7 worm cellular contexts compared by ENCODE assay signal in the genomic region with DNA sequence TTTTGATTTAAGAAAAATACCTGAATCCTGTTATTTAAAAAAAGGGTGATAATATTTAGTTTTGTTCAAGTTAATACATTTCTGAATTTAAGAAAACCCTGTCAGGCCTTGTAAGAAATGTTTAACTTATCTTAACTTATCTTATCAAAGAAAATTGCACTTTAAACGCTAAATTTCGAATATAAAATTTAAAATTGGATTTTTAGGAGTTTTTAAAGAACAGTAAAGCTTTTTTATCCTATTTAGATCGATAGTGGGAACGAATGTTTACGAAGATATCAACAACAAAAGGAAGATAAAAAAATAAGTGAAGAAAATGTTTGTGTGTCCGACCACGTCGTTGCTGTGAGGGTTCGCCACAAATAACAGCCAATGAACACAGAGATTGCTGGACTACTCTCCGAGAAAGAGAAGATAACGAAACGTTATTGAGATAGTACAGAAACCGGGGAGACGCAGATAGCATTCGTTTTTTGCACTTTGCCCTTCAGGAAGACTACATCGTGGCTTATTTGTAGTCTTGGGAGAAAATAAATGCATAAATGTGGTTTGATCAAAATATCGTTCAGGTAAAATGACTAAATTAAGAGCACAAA.
TF ChIP-seq lines count a peak whose summit lies in the region.

A gene (minus strand): TSS at position 51 of the 596 bp plus-strand sequence.

TF ChIP-seq in whole organism, L1 larva, 84 proteins besides CTCF, POLR2A, EP300 and RAD21 (continues in another document):
- no peak for TF ChIP-seq pax-3 (tag; optimal IDR thresholded peaks at IDR 0.05; lab: Kevin White, UChicago)
- no peak for TF ChIP-seq ztf-4 (tag; optimal IDR thresholded peaks at IDR 0.05; lab: Kevin White, UChicago)
- TF ChIP-seq lin-14 (GFP tag; optimal IDR thresholded peaks at IDR 0.05; lab: Kevin White, UChicago), result peak; percentile 73
- TF ChIP-seq nhr-20 (tag; optimal IDR thresholded peaks at IDR 0.05; lab: Kevin White, UChicago), result peak; percentile 48
- TF ChIP-seq unc-30 (tag; optimal IDR thresholded peaks at IDR 0.05; lab: Kevin White, UChicago), result no peak
- peak; percentile 31 for TF ChIP-seq rnt-1 (tag; optimal IDR thresholded peaks at IDR 0.05; lab: Kevin White, UChicago)
- TF ChIP-seq efl-3 (GFP tag; optimal IDR thresholded peaks at IDR 0.05; lab: Kevin White, UChicago), result no peak
- TF ChIP-seq efl-1 (optimal IDR thresholded peaks at IDR 0.05; lab: Kevin White, UChicago), result peak; percentile 4 to 7
- TF ChIP-seq efl-1 (GFP tag; optimal IDR thresholded peaks at IDR 0.05 in 1 of 2; lab: Kevin White, UChicago), result peak in 1 of 2 experiments; percentile 13
- no peak for TF ChIP-seq lin-13 (GFP tag; optimal IDR thresholded peaks at IDR 0.05; lab: Kevin White, UChicago)
- peak; percentile 56 for TF ChIP-seq blmp-1 (tag; optimal IDR thresholded peaks at IDR 0.05; lab: Kevin White, UChicago)
- TF ChIP-seq grh-1 (GFP tag; IDR thresholded peaks at IDR 0.05; lab: Robert Waterston, UW), result no peak

TF ChIP-seq in whole organism, L2 larva, 48 proteins besides CTCF, POLR2A, EP300 and RAD21 (continues in another document):
- TF ChIP-seq snpc-4 (tag; optimal IDR thresholded peaks at IDR 0.05; lab: Kevin White, UChicago) (no peak), crh-2 (tag; optimal IDR thresholded peaks at IDR 0.05; lab: Kevin White, UChicago) (peak; percentile 76), R02D3.7 (tag; optimal IDR thresholded peaks at IDR 0.05; lab: Kevin White, UChicago) (no peak), nhr-12 (tag; optimal IDR thresholded peaks at IDR 0.05; lab: Kevin White, UChicago) (no peak), unc-39 (tag; optimal IDR thresholded peaks at IDR 0.05; lab: Kevin White, UChicago) (no peak), zag-1 (tag; optimal IDR thresholded peaks at IDR 0.05; lab: Kevin White, UChicago) (no peak), sma-9 (GFP tag; optimal IDR thresholded peaks at IDR 0.05; lab: Kevin White, UChicago) (peak; percentile 47), sma-9 (tag; optimal IDR thresholded peaks at IDR 0.05; lab: Kevin White, UChicago) (no peak), skn-1 (tag; optimal IDR thresholded peaks at IDR 0.05; lab: Kevin White, UChicago) (no peak), mbf-1 (tag; optimal IDR thresholded peaks at IDR 0.05; lab: Kevin White, UChicago) (no peak), unc-55 (GFP tag; optimal IDR thresholded peaks at IDR 0.05; lab: Kevin White, UChicago) (no peak), unc-62 (GFP tag; optimal IDR thresholded peaks at IDR 0.05; lab: Kevin White, UChicago) (no peak), ZK546.5 (tag; optimal IDR thresholded peaks at IDR 0.05; lab: Kevin White, UChicago) (no peak)

TF ChIP-seq in whole organism, L3 larva, 47 proteins besides CTCF, POLR2A, EP300 and RAD21 (continues in another document):
- TF ChIP-seq ceh-82 (tag; optimal IDR thresholded peaks at IDR 0.05; lab: Kevin White, UChicago) (no peak), nhr-23 (tag; optimal IDR thresholded peaks at IDR 0.05; lab: Kevin White, UChicago) (no peak), aly-2 (tag; optimal IDR thresholded peaks at IDR 0.05; lab: Kevin White, UChicago) (no peak), fos-1 (tag; optimal IDR thresholded peaks at IDR 0.05; lab: Kevin White, UChicago) (no peak), lin-39 (tag; optimal IDR thresholded peaks at IDR 0.05; lab: Kevin White, UChicago) (no peak), lsy-12 (tag; optimal IDR thresholded peaks at IDR 0.05; lab: Kevin White, UChicago) (no peak), nhr-43 (tag; optimal IDR thresholded peaks at IDR 0.05; lab: Kevin White, UChicago; ENCODE audit: poor library complexity, severe bottlenecking) (no peak), sea-2 (GFP tag; optimal IDR thresholded peaks at IDR 0.05; lab: Kevin White, UChicago) (no peak), snpc-4 (tag; optimal IDR thresholded peaks at IDR 0.05; lab: Kevin White, UChicago) (peak; percentile 41), ama-1 (optimal IDR thresholded peaks at IDR 0.05; lab: Kevin White, UChicago) (peak; percentile 59), elt-1 (tag; optimal IDR thresholded peaks at IDR 0.05; lab: Kevin White, UChicago) (no peak), nhr-12 (tag; optimal IDR thresholded peaks at IDR 0.05; lab: Kevin White, UChicago) (no peak), nhr-25 (tag; optimal IDR thresholded peaks at IDR 0.05; lab: Kevin White, UChicago) (no peak)

TF ChIP-seq in whole organism, L4 larva, 104 proteins besides CTCF, POLR2A, EP300 and RAD21 (continues in another document):
- no peak for TF ChIP-seq nhr-76 (tag; optimal IDR thresholded peaks at IDR 0.05; lab: Kevin White, UChicago)
- TF ChIP-seq daf-8 (GFP tag; IDR thresholded peaks at IDR 0.05; lab: Robert Waterston, UW), result no peak
- TF ChIP-seq dpl-1 (GFP tag; optimal IDR thresholded peaks at IDR 0.05; lab: Kevin White, UChicago), result no peak
- TF ChIP-seq lin-29 (GFP tag; IDR thresholded peaks at IDR 0.05; lab: Robert Waterston, UW), result no peak
- TF ChIP-seq dmd-6 (GFP tag; IDR thresholded peaks at IDR 0.05; lab: Robert Waterston, UW), result peak; percentile 63
- no peak for TF ChIP-seq zag-1 (tag; optimal IDR thresholded peaks at IDR 0.05; lab: Kevin White, UChicago)
- peak; percentile 31 for TF ChIP-seq lin-13 (GFP tag; optimal IDR thresholded peaks at IDR 0.05; lab: Kevin White, UChicago)
- TF ChIP-seq aha-1 (tag; lab: Kevin White, UChicago), result no peak
- no peak for TF ChIP-seq pha-4 (GFP tag; IDR thresholded peaks at IDR 0.05; lab: Robert Waterston, UW)
- peak; percentile 29 for TF ChIP-seq pha-4 (tag; optimal IDR thresholded peaks at IDR 0.05; lab: Kevin White, UChicago)
- TF ChIP-seq fkh-10 (GFP tag; optimal IDR thresholded peaks at IDR 0.05; lab: Kevin White, UChicago), result no peak
- no peak for TF ChIP-seq fos-1 (tag; optimal IDR thresholded peaks at IDR 0.05; lab: Kevin White, UChicago)
- TF ChIP-seq pqm-1 (tag; optimal IDR thresholded peaks at IDR 0.05; lab: Kevin White, UChicago), result peak; percentile 58
- TF ChIP-seq ceh-20 (GFP tag; IDR thresholded peaks at IDR 0.05; lab: Robert Waterston, UW), result no peak

TF ChIP-seq in whole organism, late embryonic, 69 proteins besides CTCF, POLR2A, EP300 and RAD21:
- TF ChIP-seq ceh-14 (tag; optimal IDR thresholded peaks at IDR 0.05; lab: Kevin White, UChicago) (no peak), T23F11.4 (GFP tag; optimal IDR thresholded peaks at IDR 0.05; lab: Kevin White, UChicago) (no peak), nfya-1 (tag; optimal IDR thresholded peaks at IDR 0.05; lab: Kevin White, UChicago) (peak; percentile 33), elt-2 (tag; optimal IDR thresholded peaks at IDR 0.05; lab: Kevin White, UChicago) (peak; percentile 82)

TF ChIP-seq in whole organism, mixed stage, embryonic, 35 proteins besides CTCF, POLR2A, EP300 and RAD21:
- TF ChIP-seq nhr-12 (tag; optimal IDR thresholded peaks at IDR 0.05; lab: Kevin White, UChicago), result peak; percentile 90
- no peak for TF ChIP-seq elt-1 (tag; optimal IDR thresholded peaks at IDR 0.05; lab: Kevin White, UChicago; ENCODE audit: borderline replicate concordance, insufficient read depth)

TF ChIP-seq in whole organism, young adult, 124 proteins besides CTCF, POLR2A, EP300 and RAD21 (continues in another document):
- TF ChIP-seq snpc-4 (GFP tag; optimal IDR thresholded peaks at IDR 0.05; lab: Kevin White, UChicago), result no peak
- peak in 1 of 4 experiments; percentile 43 for TF ChIP-seq snpc-4 (tag; optimal IDR thresholded peaks at IDR 0.05; lab: Kevin White, UChicago)
- TF ChIP-seq hrde-1 (tag; optimal IDR thresholded peaks at IDR 0.05; lab: Kevin White, UChicago; ENCODE audit: borderline replicate concordance), result no peak
- TF ChIP-seq bed-1 (GFP tag; IDR thresholded peaks at IDR 0.05; lab: Robert Waterston, UW), result no peak
- TF ChIP-seq snpc-1.3 (tag; optimal IDR thresholded peaks at IDR 0.05; lab: Kevin White, UChicago; ENCODE audit: insufficient read depth), result no peak
- TF ChIP-seq ceh-40 (GFP tag; IDR thresholded peaks at IDR 0.05; lab: Robert Waterston, UW), result no peak
- TF ChIP-seq mel-28 (tag; optimal IDR thresholded peaks at IDR 0.05; lab: Kevin White, UChicago; ENCODE audit: borderline replicate concordance), result no peak
- no peak for TF ChIP-seq F52B5.7 (tag; optimal IDR thresholded peaks at IDR 0.05; lab: Kevin White, UChicago)
- TF ChIP-seq madf-6 (GFP tag; IDR thresholded peaks at IDR 0.05; lab: Robert Waterston, UW), result 0 out of 2 replicates have a peak, but pooled peaks have one; percentile 7
- no peak for TF ChIP-seq F49E8.2 (tag; optimal IDR thresholded peaks at IDR 0.05; lab: Kevin White, UChicago; ENCODE audit: insufficient read depth)
- TF ChIP-seq ceh-27 (GFP tag; optimal IDR thresholded peaks at IDR 0.05; lab: Kevin White, UChicago), result no peak
- TF ChIP-seq ztf-18 (tag; optimal IDR thresholded peaks at IDR 0.05; lab: Kevin White, UChicago), result no peak
- no peak for TF ChIP-seq mes-4 (tag; optimal IDR thresholded peaks at IDR 0.05; lab: Kevin White, UChicago)
- no peak for TF ChIP-seq zfh-2 (GFP tag; conservative IDR thresholded peaks at IDR 0.05; lab: Robert Waterston, UW)
- no peak for TF ChIP-seq cebp-1 (GFP tag; IDR thresholded peaks at IDR 0.05; lab: Robert Waterston, UW)
- peak; percentile 53 for TF ChIP-seq cebp-1 (tag; optimal IDR thresholded peaks at IDR 0.05; lab: Kevin White, UChicago)
- no peak for TF ChIP-seq Y56A3A.18 (GFP tag; IDR thresholded peaks at IDR 0.05; lab: Robert Waterston, UW)
- peak; percentile 19 for TF ChIP-seq tbp1 (GFP tag; optimal IDR thresholded peaks at IDR 0.05; lab: Kevin White, UChicago)
- no peak for TF ChIP-seq snpc-3.4 (tag; optimal IDR thresholded peaks at IDR 0.05; lab: Kevin White, UChicago)
- peak; percentile 14 for TF ChIP-seq somi-1 (GFP tag; optimal IDR thresholded peaks at IDR 0.05; lab: Kevin White, UChicago)
- peak in 1 of 2 experiments; percentile 47 for TF ChIP-seq let-607 (tag; optimal IDR thresholded peaks at IDR 0.05; lab: Kevin White, UChicago)
- TF ChIP-seq F10E7.11 (tag; optimal IDR thresholded peaks at IDR 0.05; lab: Kevin White, UChicago), result no peak
- TF ChIP-seq rec-8 (tag; optimal IDR thresholded peaks at IDR 0.05; lab: Kevin White, UChicago), result no peak
- TF ChIP-seq nhr-120 (GFP tag; IDR thresholded peaks at IDR 0.05; lab: Robert Waterston, UW), result no peak
- peak; percentile 91 for TF ChIP-seq hmg-1.2 (GFP tag; IDR thresholded peaks at IDR 0.05; lab: Robert Waterston, UW)
- TF ChIP-seq rcor-1 (GFP tag; IDR thresholded peaks at IDR 0.05; lab: Robert Waterston, UW), result no peak
- no peak for TF ChIP-seq ceh-58 (GFP tag; IDR thresholded peaks at IDR 0.05; lab: Robert Waterston, UW)
- TF ChIP-seq egrh-3 (GFP tag; IDR thresholded peaks at IDR 0.05; lab: Robert Waterston, UW), result no peak
- TF ChIP-seq T07F8.4 (tag; optimal IDR thresholded peaks at IDR 0.05; lab: Kevin White, UChicago), result no peak
- 0 out of 2 replicates have a peak, but pooled peaks have one; percentile 13 for TF ChIP-seq pbrm-1 (GFP tag; IDR thresholded peaks at IDR 0.05; lab: Robert Waterston, UW)
- TF ChIP-seq mxl-1 (tag; optimal IDR thresholded peaks at IDR 0.05; lab: Kevin White, UChicago), result no peak
- no peak for TF ChIP-seq F55B11.4 (tag; optimal IDR thresholded peaks at IDR 0.05; lab: Kevin White, UChicago; ENCODE audit: borderline replicate concordance, insufficient read depth)
- TF ChIP-seq Y53G8AR.9 (GFP tag; conservative IDR thresholded peaks at IDR 0.05; lab: Robert Waterston, UW), result 0 out of 2 replicates have a peak, but pooled peaks have one; percentile 51
